Worm (Caenorhabditis elegans): ENCODE measurements around the gene F49C5.3.
"Not testable (repeated sequence)": the region's sequence is repeated elsewhere in the genome, so short reads cannot be mapped to it uniquely, and the experiment has no call there.

The F49C5.3 gene

ce11 chrII:12536203-12536602 is at the start of gene F49C5.3:
Gene F49C5.3 (plus strand): TSS chrII:12536503.
- TF ChIP-seq nhr-85 (tag); mdl-1 (tag; optimal IDR thresholded peaks at IDR 0.05); snpc-4 (tag; optimal IDR thresholded peaks at IDR 0.05): not testable (repeated sequence)

- TF ChIP-seq tbx-2 (tag; optimal IDR thresholded peaks at IDR 0.05) (no peak), fos-1 (tag; optimal IDR thresholded peaks at IDR 0.05) (no peak), unc-62 (GFP tag; optimal IDR thresholded peaks at IDR 0.05) (no peak), xbp-1 (tag; optimal IDR thresholded peaks at IDR 0.05) (no peak), C04F5.9 (tag; optimal IDR thresholded peaks at IDR 0.05) (no peak), nhr-84 (tag; optimal IDR thresholded peaks at IDR 0.05) (no peak), fkh-8 (tag; optimal IDR thresholded peaks at IDR 0.05) (peak; percentile 77), pax-3 (tag; optimal IDR thresholded peaks at IDR 0.05) (peak; percentile 60), ces-1 (GFP tag; optimal IDR thresholded peaks at IDR 0.05) (no peak), hpl-2 (GFP tag; optimal IDR thresholded peaks at IDR 0.05) (no peak), sox-4 (tag; optimal IDR thresholded peaks at IDR 0.05) (peak; percentile 52), egl-27 (tag; optimal IDR thresholded peaks at IDR 0.05) (no peak), dsc-1 (tag; optimal IDR thresholded peaks at IDR 0.05) (peak; percentile 90)
Measured at ce11 chrII:12488810-12489209, 47.5 kb upstream of the F49C5.3 start.

ce11 chrII:12489903-12490302 is 46.4 kb upstream of the F49C5.3 start, which contains the start of gene T21B4.15:
Gene T21B4.15 (plus strand): TSS chrII:12490203.
- TF ChIP-seq tbx-2 (tag; optimal IDR thresholded peaks at IDR 0.05) (no peak), unc-98 (GFP tag; IDR thresholded peaks at IDR 0.05) (no peak), unc-30 (tag; optimal IDR thresholded peaks at IDR 0.05) (no peak), nhr-19 (GFP tag; conservative IDR thresholded peaks at IDR 0.05) (no peak), vab-15 (tag; optimal IDR thresholded peaks at IDR 0.05) (no peak), efl-1 (optimal IDR thresholded peaks at IDR 0.05) (no peak), efl-1 (GFP tag; optimal IDR thresholded peaks at IDR 0.05 in 1 of 2) (no peak), rnt-1 (tag; optimal IDR thresholded peaks at IDR 0.05) (no peak), lin-14 (GFP tag; optimal IDR thresholded peaks at IDR 0.05) (peak; percentile 25), nhr-20 (tag; optimal IDR thresholded peaks at IDR 0.05) (no peak), ztf-11 (tag; optimal IDR thresholded peaks at IDR 0.05) (no peak), dsc-1 (tag; optimal IDR thresholded peaks at IDR 0.05) (peak; percentile 53)

- TF ChIP-seq efl-1 (optimal IDR thresholded peaks at IDR 0.05), result no peak
- no peak for TF ChIP-seq efl-1 (GFP tag; optimal IDR thresholded peaks at IDR 0.05 in 1 of 2)
- TF ChIP-seq pag-3 (tag; optimal IDR thresholded peaks at IDR 0.05; ENCODE audit: borderline replicate concordance, insufficient read depth), result no peak
- TF ChIP-seq nhr-90 (tag; optimal IDR thresholded peaks at IDR 0.05; ENCODE audit: poor library complexity), result no peak
- TF ChIP-seq ces-1 (GFP tag; optimal IDR thresholded peaks at IDR 0.05), result no peak
- TF ChIP-seq egl-27 (tag; optimal IDR thresholded peaks at IDR 0.05), result no peak
- TF ChIP-seq nhr-71 (tag; optimal IDR thresholded peaks at IDR 0.05), result no peak
- TF ChIP-seq nhr-19 (GFP tag; conservative IDR thresholded peaks at IDR 0.05), result no peak
- TF ChIP-seq nhr-77 (tag; optimal IDR thresholded peaks at IDR 0.05), result no peak
- TF ChIP-seq lin-14 (GFP tag; optimal IDR thresholded peaks at IDR 0.05), result no peak
- no peak for TF ChIP-seq elt-3 (tag; optimal IDR thresholded peaks at IDR 0.05)
- no peak for TF ChIP-seq lin-13 (GFP tag; optimal IDR thresholded peaks at IDR 0.05)
Measured at ce11 chrII:12491936-12492335, 44.4 kb upstream of the F49C5.3 start, which contains the start of gene srz-6. Gene srz-6 (plus strand): TSS chrII:12492236.

ce11 chrII:12494067-12494477 is 42.2 kb upstream of the F49C5.3 start:
- no peak for TF ChIP-seq fkh-8 (tag; optimal IDR thresholded peaks at IDR 0.05)
- TF ChIP-seq ztf-11 (tag; optimal IDR thresholded peaks at IDR 0.05), result no peak
- TF ChIP-seq rnt-1 (tag; optimal IDR thresholded peaks at IDR 0.05), result no peak
- TF ChIP-seq zag-1 (tag; optimal IDR thresholded peaks at IDR 0.05), result no peak
- TF ChIP-seq ceh-8 (GFP tag; optimal IDR thresholded peaks at IDR 0.05), result peak; percentile 50
- no peak for TF ChIP-seq F16B12.6 (tag; optimal IDR thresholded peaks at IDR 0.05)
- no peak for TF ChIP-seq lsy-2 (tag; optimal IDR thresholded peaks at IDR 0.05)

Measured in whole organism, L1 larva.